Worm (Caenorhabditis elegans) whole organism, early embryonic: Measurements from ENCODE around the gene pmk-2.

Source experiments
- ceh-13 ChIP-seq: fragments of 200-800 bp; sonication (Bioruptor generic); optimal IDR thresholded peaks from 2 replicates; lab custom pipeline; 2018; ENCODE audit warnings: mild to moderate bottlenecking, missing genetic modification characterization, missing compliant biosample characterization
- ceh-36 ChIP-seq: sonication (generic microtip); optimal IDR thresholded peaks from 2 replicates; lab custom pipeline; 2016; ENCODE audit warnings: missing genetic modification characterization, inconsistent platforms, missing compliant biosample characterization
- ets-7 ChIP-seq: sonication (generic microtip); optimal IDR thresholded peaks from 2 replicates; lab custom pipeline; 2016; ENCODE audit warnings: missing genotype, missing genetic modification characterization, missing compliant biosample characterization
- flt-1 ChIP-seq: fragments of 200-800 bp; sonication (Bioruptor generic); IDR thresholded peaks from 2 replicates; pipeline ENCODE4 v1.3.6; 2022; ENCODE audit warnings: missing genetic modification characterization, missing compliant biosample characterization

- TF ChIP-seq flt-1, result no peak
- no peak for TF ChIP-seq ets-7 (tag; lab: Kevin White, UChicago)
- no peak for TF ChIP-seq ceh-13 (GFP tag; lab: Kevin White, UChicago)
- TF ChIP-seq ceh-36 (tag; lab: Kevin White, UChicago), result no peak
Measured at ce11 chrIV:8146283-8146682, 3.0 kb downstream of the pmk-2 start.
